Worm (Caenorhabditis elegans) whole organism, L2 larva: ENCODE results near the gene F55G11.7.

Experiments
- C34F6.9 ChIP-seq: fragments of 150-350 bp; optimal IDR thresholded peaks from 2 replicates; lab custom pipeline; 2014; ENCODE audit warnings: missing biosample characterization, missing genetic modification characterization
- aly-2 ChIP-seq: fragments of 150-350 bp; optimal IDR thresholded peaks from 2 replicates; lab custom pipeline; 2014; ENCODE audit warnings: missing biosample characterization, missing genetic modification characterization
- blmp-1 ChIP-seq: sonication (generic microtip); optimal IDR thresholded peaks from 2 replicates; lab custom pipeline; 2017; ENCODE audit warnings: missing genetic modification characterization, mild to moderate bottlenecking, missing compliant biosample characterization, antibody characterized with exemption, moderate library complexity; ENCODE audit not compliant: insufficient read depth
- ceh-16 ChIP-seq: fragments of 150-350 bp; optimal IDR thresholded peaks from 2 replicates; lab custom pipeline; 2014; ENCODE audit warnings: missing biosample characterization, missing genetic modification characterization
- egl-27 ChIP-seq: sonication (generic microtip); optimal IDR thresholded peaks from 3 replicates; lab custom pipeline; 2017; ENCODE audit warnings: missing biosample characterization, missing genetic modification reagents, missing genetic modification characterization
- elt-1 ChIP-seq: fragments of 150-350 bp; optimal IDR thresholded peaks from 2 replicates; lab custom pipeline; 2014; ENCODE audit warnings: missing biosample characterization, missing genetic modification characterization
- lin-13 ChIP-seq: fragments of 150-350 bp; optimal IDR thresholded peaks from 2 replicates; lab custom pipeline; 2014; ENCODE audit warnings: missing biosample characterization, missing genetic modification reagents, missing genetic modification characterization
- mdl-1 ChIP-seq, 2 experiments: fragments of 150-350 bp in 1 of 2; sonication (generic microtip) in 1 of 2; optimal IDR thresholded peaks; 2 replicates each; lab custom pipeline; 2017; ENCODE audit warnings: missing biosample characterization in 2 of 2, missing genetic modification characterization in 2 of 2
- nhr-23 ChIP-seq: fragments of 150-350 bp; optimal IDR thresholded peaks from 2 replicates; lab custom pipeline; 2014; ENCODE audit warnings: missing biosample characterization, missing genetic modification reagents, missing genetic modification characterization
- ztf-11 ChIP-seq: sonication (generic microtip); optimal IDR thresholded peaks from 2 replicates; lab custom pipeline; 2017; ENCODE audit warnings: missing biosample characterization, missing genetic modification characterization
- ztf-4 ChIP-seq: fragments of 150-350 bp; optimal IDR thresholded peaks from 2 replicates; lab custom pipeline; 2014; ENCODE audit warnings: missing biosample characterization, missing genetic modification characterization

DNA sequence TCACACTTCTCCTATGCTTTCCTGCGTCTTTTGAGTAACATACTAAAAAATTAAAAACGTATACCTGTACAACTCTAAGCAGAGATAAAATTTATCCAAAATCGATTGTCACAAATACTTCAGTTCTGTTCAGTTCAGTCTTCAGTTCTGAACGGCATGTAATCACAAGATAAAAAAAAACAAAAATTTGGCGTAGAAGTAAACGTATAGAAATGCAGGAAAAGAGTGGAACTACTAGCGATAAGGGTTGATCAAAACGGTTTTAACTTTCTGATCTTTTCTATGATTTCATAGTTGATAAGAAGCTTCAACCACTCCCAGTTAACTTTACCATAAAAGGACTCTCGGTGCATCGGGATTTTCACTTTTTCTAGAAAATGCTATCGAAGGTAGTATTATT is 4.8 kb downstream of the F55G11.7 start, which contains the start of gene dod-22:
- TF ChIP-seq C34F6.9 (no peak), aly-2 (tag; lab: Kevin White, UChicago) (no peak), ztf-11 (tag; lab: Kevin White, UChicago) (no peak), mdl-1 (tag; optimal IDR thresholded peaks at IDR 0.05; lab: Kevin White, UChicago) (no peak), lin-13 (no peak), ceh-16 (tag; lab: Kevin White, UChicago) (no peak), elt-1 (tag; lab: Kevin White, UChicago) (no peak), blmp-1 (tag; lab: Kevin White, UChicago) (no peak), egl-27 (tag; lab: Kevin White, UChicago) (no peak), ztf-4 (tag; lab: Kevin White, UChicago) (no peak), nhr-23 (tag; lab: Kevin White, UChicago) (no peak)
